Worm (Caenorhabditis elegans) whole organism, L3 larva: ENCODE measurements around the gene pgp-1.
"Not testable (repeated sequence)": the region's sequence is repeated elsewhere in the genome, so short reads cannot be mapped to it uniquely, and the experiment has no call there.

Source experiments
- ZK546.5 ChIP-seq: sonication (generic microtip); optimal IDR thresholded peaks from 2 replicates; lab custom pipeline; 2017; ENCODE audit warnings: missing biosample characterization, missing genetic modification characterization
- aly-2 ChIP-seq: fragments of 150-350 bp; optimal IDR thresholded peaks from 2 replicates; lab custom pipeline; 2014; ENCODE audit warnings: missing biosample characterization, missing genetic modification characterization
- ama-1 ChIP-seq: fragments of 150-350 bp; optimal IDR thresholded peaks from 2 replicates; lab custom pipeline; 2018
- ceh-82 ChIP-seq: fragments of 150-350 bp; optimal IDR thresholded peaks from 2 replicates; lab custom pipeline; 2014; ENCODE audit warnings: missing biosample characterization, missing genetic modification characterization
- ceh-9 ChIP-seq: sonication (generic microtip); optimal IDR thresholded peaks from 2 replicates; lab custom pipeline; 2018; ENCODE audit warnings: missing biosample characterization, missing genetic modification characterization
- daf-12 ChIP-seq: fragments of 150-350 bp; optimal IDR thresholded peaks from 2 replicates; lab custom pipeline; 2014; ENCODE audit warnings: missing biosample characterization, missing genetic modification reagents, missing genetic modification characterization
- egl-27 ChIP-seq: sonication (generic microtip); optimal IDR thresholded peaks from 4 replicates; lab custom pipeline; 2017; ENCODE audit warnings: missing biosample characterization, missing genetic modification reagents, missing genetic modification characterization
- egl-5 ChIP-seq: fragments of 150-350 bp; optimal IDR thresholded peaks from 2 replicates; lab custom pipeline; 2017; ENCODE audit warnings: missing biosample characterization, missing genetic modification reagents, missing genetic modification characterization, inconsistent platforms
- elt-1 ChIP-seq: fragments of 150-350 bp; optimal IDR thresholded peaks from 2 replicates; lab custom pipeline; 2014; ENCODE audit warnings: missing biosample characterization, missing genetic modification characterization
- elt-2 ChIP-seq: sonication (generic microtip); optimal IDR thresholded peaks from 2 replicates; lab custom pipeline; 2016; ENCODE audit warnings: missing genetic modification reagents, mild to moderate bottlenecking, missing genetic modification characterization, missing compliant biosample characterization
- fkh-10 ChIP-seq: sonication (generic microtip); optimal IDR thresholded peaks from 2 replicates; lab custom pipeline; 2017; ENCODE audit warnings: missing biosample characterization, missing genetic modification reagents, missing genetic modification characterization
- fkh-2 ChIP-seq: fragments of 150-350 bp; optimal IDR thresholded peaks from 2 replicates; lab custom pipeline; 2014; ENCODE audit warnings: missing biosample characterization, missing genetic modification reagents, missing genetic modification characterization
- fos-1 ChIP-seq: fragments of 150-350 bp; optimal IDR thresholded peaks from 2 replicates; lab custom pipeline; 2014; ENCODE audit warnings: missing biosample characterization, missing genetic modification characterization
- jun-1 ChIP-seq: fragments of 150-350 bp; optimal IDR thresholded peaks from 2 replicates; lab custom pipeline; 2014; ENCODE audit warnings: missing biosample characterization, missing genetic modification reagents, missing genetic modification characterization
- lin-15B ChIP-seq: fragments of 150-350 bp; optimal IDR thresholded peaks from 2 replicates; lab custom pipeline; 2014; ENCODE audit warnings: missing biosample characterization, missing genetic modification characterization
- lin-39 ChIP-seq: fragments of 150-350 bp; optimal IDR thresholded peaks from 2 replicates; lab custom pipeline; 2018; ENCODE audit warnings: missing biosample characterization, missing genetic modification reagents, missing genetic modification characterization
- mdl-1 ChIP-seq: fragments of 150-350 bp; optimal IDR thresholded peaks from 2 replicates; lab custom pipeline; 2014; ENCODE audit warnings: missing biosample characterization, missing genetic modification characterization
- nfya-1 ChIP-seq: sonication (generic microtip); optimal IDR thresholded peaks from 2 replicates; lab custom pipeline; 2017; ENCODE audit warnings: missing genetic modification characterization, mild to moderate bottlenecking, missing compliant biosample characterization, antibody characterized with exemption, moderate library complexity; ENCODE audit not compliant: insufficient read depth
- nhr-11 ChIP-seq: fragments of 150-350 bp; optimal IDR thresholded peaks from 2 replicates; lab custom pipeline; 2014; ENCODE audit warnings: missing biosample characterization, missing genetic modification characterization
- nhr-12 ChIP-seq: fragments of 150-350 bp; optimal IDR thresholded peaks from 2 replicates; lab custom pipeline; 2014; ENCODE audit warnings: missing biosample characterization, missing genetic modification characterization
- nhr-23 ChIP-seq: fragments of 150-350 bp; optimal IDR thresholded peaks from 2 replicates; lab custom pipeline; 2014; ENCODE audit warnings: missing biosample characterization, missing genetic modification reagents, missing genetic modification characterization
- nhr-25 ChIP-seq: sonication (generic microtip); optimal IDR thresholded peaks from 2 replicates; lab custom pipeline; 2017; ENCODE audit warnings: missing biosample characterization, missing genetic modification characterization
- nhr-43 ChIP-seq: sonication (generic microtip); optimal IDR thresholded peaks from 2 replicates; lab custom pipeline; 2016; ENCODE audit warnings: mild to moderate bottlenecking, missing genetic modification characterization, missing compliant biosample characterization; ENCODE audit not compliant: poor library complexity, severe bottlenecking
- nhr-77 ChIP-seq: fragments of 150-350 bp; optimal IDR thresholded peaks from 2 replicates; lab custom pipeline; 2014; ENCODE audit warnings: missing biosample characterization, missing genetic modification characterization
- pha-4 ChIP-seq: fragments of 150-350 bp; optimal IDR thresholded peaks from 2 replicates; lab custom pipeline; 2014; ENCODE audit warnings: missing biosample characterization, missing genetic modification reagents, missing genetic modification characterization
- pqm-1 ChIP-seq: fragments of 150-350 bp; optimal IDR thresholded peaks from 2 replicates; lab custom pipeline; 2017; ENCODE audit warnings: missing biosample characterization, missing genetic modification characterization, inconsistent platforms
- skn-1 ChIP-seq: fragments of 150-350 bp; optimal IDR thresholded peaks from 2 replicates; lab custom pipeline; 2014; ENCODE audit warnings: missing biosample characterization, missing genetic modification characterization
- snpc-4 ChIP-seq: fragments of 150-350 bp; optimal IDR thresholded peaks from 2 replicates; lab custom pipeline; 2014; ENCODE audit warnings: missing biosample characterization, missing genetic modification characterization
- tbx-2 ChIP-seq: sonication (generic microtip); optimal IDR thresholded peaks from 2 replicates; lab custom pipeline; 2016; ENCODE audit warnings: mild to moderate bottlenecking, missing genetic modification characterization, missing compliant biosample characterization
- unc-39 ChIP-seq: sonication (generic microtip); optimal IDR thresholded peaks from 4 replicates; lab custom pipeline; 2017; ENCODE audit warnings: missing biosample characterization, missing genetic modification characterization
- unc-62 ChIP-seq: fragments of 150-350 bp; sonication (generic microtip); optimal IDR thresholded peaks from 4 replicates; lab custom pipeline; 2014; ENCODE audit warnings: missing biosample characterization, missing genetic modification reagents, missing genetic modification characterization
- zag-1 ChIP-seq: fragments of 150-350 bp; optimal IDR thresholded peaks from 2 replicates; lab custom pipeline; 2014; ENCODE audit warnings: missing biosample characterization, missing genetic modification characterization
- ztf-11 ChIP-seq: fragments of 150-350 bp; optimal IDR thresholded peaks from 2 replicates; lab custom pipeline; 2014; ENCODE audit warnings: missing biosample characterization, missing genetic modification characterization
- ztf-4 ChIP-seq: fragments of 150-350 bp; optimal IDR thresholded peaks from 2 replicates; lab custom pipeline; 2014; ENCODE audit warnings: missing biosample characterization, missing genetic modification characterization

pgp-1 gene

DNA sequence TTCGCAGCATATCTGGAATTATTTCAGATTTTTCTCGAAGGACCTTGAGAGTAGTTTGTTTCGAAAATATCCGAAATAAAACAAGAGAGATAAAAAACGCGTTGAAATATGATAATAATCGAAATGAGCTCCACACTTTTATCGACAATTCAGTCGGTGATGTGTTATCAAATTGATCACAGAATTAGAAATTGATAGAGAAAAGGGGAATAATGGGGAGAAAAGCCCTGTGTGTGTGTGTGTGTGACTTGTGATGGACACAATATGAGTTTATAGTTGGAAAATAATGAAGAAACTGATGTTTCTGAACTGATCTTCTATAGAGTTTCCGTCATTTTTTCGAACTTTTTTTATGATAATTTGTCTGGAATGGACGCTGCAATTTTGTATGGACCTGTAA, at the start of gene pgp-1:
Gene pgp-1 (minus strand): TSS at position 12 of the 400 bp plus-strand sequence.
- TF ChIP-seq snpc-4 = no peak
- peak; percentile 94 for TF ChIP-seq elt-2 (tag; lab: Kevin White, UChicago)
- TF ChIP-seq jun-1 (tag; lab: Kevin White, UChicago) = peak; percentile 9
- no peak for TF ChIP-seq ama-1 (lab: Kevin White, UChicago)
- no peak for TF ChIP-seq nhr-77 (tag; lab: Kevin White, UChicago)
- TF ChIP-seq tbx-2 (tag; lab: Kevin White, UChicago) = no peak
- no peak for TF ChIP-seq elt-1 (tag; lab: Kevin White, UChicago)
- TF ChIP-seq pqm-1 (tag; lab: Kevin White, UChicago) = peak; percentile 91
- no peak for TF ChIP-seq lin-39 (tag; lab: Kevin White, UChicago)
- TF ChIP-seq lin-15B (tag; lab: Kevin White, UChicago) = no peak
- no peak for TF ChIP-seq ztf-11 (tag; lab: Kevin White, UChicago)
- no peak for TF ChIP-seq zag-1
- no peak for TF ChIP-seq nhr-43
- TF ChIP-seq unc-39 (tag; lab: Kevin White, UChicago) = no peak
- no peak for TF ChIP-seq egl-27 (tag; lab: Kevin White, UChicago)
- peak; percentile 27 for TF ChIP-seq pha-4
- TF ChIP-seq fkh-2 (tag; lab: Kevin White, UChicago) = no peak
- TF ChIP-seq ceh-82 (tag; lab: Kevin White, UChicago) = no peak
- TF ChIP-seq, all 47 proteins: peak for 4

DNA sequence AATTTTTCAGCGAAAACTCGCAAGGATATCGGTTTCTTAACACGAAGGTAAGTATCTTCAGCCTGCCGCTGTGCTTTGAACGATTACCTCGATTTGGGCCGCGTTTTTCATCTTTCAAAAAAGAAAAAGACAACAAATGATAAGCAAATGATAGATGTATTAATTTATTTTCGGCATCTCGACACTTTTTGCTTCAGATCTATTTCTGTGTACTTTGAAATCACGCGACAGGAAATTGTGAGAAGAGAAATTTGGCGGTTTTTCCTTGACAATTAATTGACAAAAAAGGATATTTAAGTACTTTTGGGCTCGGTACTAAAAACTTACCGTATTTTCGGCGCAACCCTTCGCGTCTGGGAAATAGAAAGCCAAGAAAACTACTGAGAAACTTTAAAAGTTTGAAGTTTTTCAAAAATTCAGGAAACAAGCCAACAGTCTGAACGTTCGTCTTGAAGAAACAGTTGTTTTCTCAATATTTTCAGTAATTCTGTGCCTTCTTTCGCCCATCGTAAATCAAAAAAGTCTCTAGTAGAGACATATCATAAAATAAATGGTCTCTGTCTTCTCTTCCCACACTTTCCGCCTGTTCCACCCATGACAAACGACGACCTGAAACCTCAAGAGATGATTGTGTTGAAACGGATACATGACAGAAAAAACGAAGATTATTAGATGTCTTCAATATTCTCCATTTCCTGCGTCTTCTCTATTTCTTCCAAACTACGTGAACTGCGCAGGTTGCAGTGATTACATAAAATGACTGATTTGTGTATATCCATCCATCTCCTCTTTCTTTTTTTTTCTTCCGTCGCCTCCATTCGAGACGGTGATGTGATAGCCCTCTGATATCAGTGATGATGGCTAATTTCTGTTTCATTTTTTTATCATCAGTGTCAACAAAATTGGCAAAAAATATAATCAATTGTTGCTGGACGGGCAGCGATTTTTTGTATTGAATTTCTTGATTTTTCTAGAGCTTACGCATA, 42.2 kb upstream of the pgp-1 start:
- TF ChIP-seq ZK546.5 (tag; lab: Kevin White, UChicago) = no peak
- no peak for TF ChIP-seq unc-39 (tag; lab: Kevin White, UChicago)
- TF ChIP-seq nhr-23 (tag; lab: Kevin White, UChicago) = peak; percentile 14

DNA sequence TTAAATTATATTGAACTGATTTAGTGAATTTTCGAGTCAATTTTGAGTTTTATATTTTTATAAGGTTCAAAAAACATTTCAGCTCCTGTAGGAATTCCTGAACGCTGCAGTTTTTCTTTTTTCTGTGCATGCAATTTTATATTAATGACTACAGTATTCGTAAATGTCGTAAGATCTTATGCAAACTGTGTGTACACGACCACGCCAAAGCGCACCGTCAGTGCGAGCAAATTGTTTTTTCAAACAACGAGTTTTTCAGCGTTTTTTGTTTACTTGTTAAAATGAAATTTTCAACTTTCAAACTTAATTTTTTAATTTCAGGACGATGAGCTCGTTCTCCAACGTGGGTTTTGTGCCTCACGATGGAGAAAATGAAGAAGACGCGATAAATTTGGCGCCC, 41.2 kb upstream of the pgp-1 start, which contains the start of gene vha-7:
Gene vha-7 (plus strand): TSS at position 326 of the 400 bp plus-strand sequence.
- no peak for TF ChIP-seq mdl-1 (tag; lab: Kevin White, UChicago)
- TF ChIP-seq elt-2 (tag; lab: Kevin White, UChicago) = no peak
- no peak for TF ChIP-seq unc-39 (tag; lab: Kevin White, UChicago)
- TF ChIP-seq daf-12 = no peak
- no peak for TF ChIP-seq aly-2 (tag; lab: Kevin White, UChicago)
- no peak for TF ChIP-seq nhr-25 (tag; lab: Kevin White, UChicago)
- no peak for TF ChIP-seq ama-1 (lab: Kevin White, UChicago)
- no peak for TF ChIP-seq egl-5 (tag; lab: Kevin White, UChicago)
- TF ChIP-seq nhr-12 (tag; lab: Kevin White, UChicago) = no peak
- no peak for TF ChIP-seq ztf-4
- TF ChIP-seq nhr-77 (tag; lab: Kevin White, UChicago) = no peak
- TF ChIP-seq nhr-43 = no peak
- no peak for TF ChIP-seq pha-4
- TF ChIP-seq nhr-11 = no peak
- TF ChIP-seq fkh-10 = no peak

DNA sequence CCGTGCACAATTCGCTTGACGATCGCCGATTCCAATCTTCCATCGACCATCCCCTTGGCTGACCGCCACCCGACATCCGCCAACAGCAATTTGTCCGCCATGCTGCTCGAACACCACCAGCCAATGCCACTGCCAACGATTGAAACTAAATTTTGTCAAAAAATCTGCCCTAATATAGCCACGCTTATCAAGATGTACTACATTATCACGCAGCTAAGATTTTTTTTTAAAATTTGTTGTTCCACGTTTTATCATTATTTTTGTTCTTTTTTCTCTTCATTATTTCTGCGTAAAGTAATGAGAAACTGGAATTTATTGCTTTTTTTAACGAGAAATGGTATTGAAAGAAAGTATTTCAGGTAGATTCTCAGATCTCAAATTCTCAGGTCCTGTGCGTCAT, 40.3 kb upstream of the pgp-1 start, which contains the start of gene C26H9A.3:
Gene C26H9A.3 (minus strand): TSS at position 101 of the 400 bp plus-strand sequence.
- not testable (repeated sequence) for TF ChIP-seq nhr-11; unc-39 (tag; lab: Kevin White, UChicago); skn-1 (tag; lab: Kevin White, UChicago)
- TF ChIP-seq, all 47 proteins: peak for 0; not testable (repeated sequence) for 47

DNA sequence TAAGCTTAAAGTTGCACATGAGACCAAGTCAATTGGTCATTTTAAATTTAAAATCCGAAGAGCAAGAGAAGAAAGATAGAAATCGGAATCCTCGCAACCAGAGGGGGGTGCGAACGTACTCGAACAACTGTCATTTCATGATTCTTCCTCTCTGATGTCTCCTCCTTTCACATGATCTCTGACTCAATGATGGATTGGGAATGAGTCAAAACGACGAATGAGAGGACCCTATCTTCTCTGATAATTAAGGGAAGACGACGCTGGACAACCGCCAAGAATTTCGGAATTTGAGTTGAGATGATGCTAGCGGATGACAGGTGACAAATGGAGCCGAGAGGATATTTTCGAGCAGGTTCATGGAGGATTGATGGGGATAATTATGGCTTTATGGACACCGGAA, 38.4 kb upstream of the pgp-1 start:
- no peak for TF ChIP-seq nhr-25 (tag; lab: Kevin White, UChicago)
- no peak for TF ChIP-seq fos-1
- TF ChIP-seq daf-12 = no peak
- peak; percentile 75 for TF ChIP-seq egl-5 (tag; lab: Kevin White, UChicago)
- peak; percentile 41 for TF ChIP-seq nfya-1 (tag; lab: Kevin White, UChicago)
- TF ChIP-seq elt-1 (tag; lab: Kevin White, UChicago) = no peak
- peak; percentile 60 for TF ChIP-seq lin-39 (tag; lab: Kevin White, UChicago)
- TF ChIP-seq tbx-2 (tag; lab: Kevin White, UChicago) = no peak
- TF ChIP-seq ceh-9 (tag; lab: Kevin White, UChicago) = no peak
- TF ChIP-seq mdl-1 (tag; lab: Kevin White, UChicago) = no peak
- TF ChIP-seq egl-27 (tag; lab: Kevin White, UChicago) = no peak
- no peak for TF ChIP-seq unc-62
